Worm (Caenorhabditis elegans) whole organism, late embryonic: ENCODE measurements around the gene srx-116.

Experiments used
- ceh-14 ChIP-seq: sonication (generic microtip); optimal IDR thresholded peaks from 2 replicates; lab custom pipeline; 2016; ENCODE audit warnings: missing genotype, missing genetic modification characterization, missing compliant biosample characterization
- ceh-48 ChIP-seq: sonication (generic microtip); optimal IDR thresholded peaks from 2 replicates; lab custom pipeline; 2016; ENCODE audit warnings: missing genetic modification characterization, inconsistent platforms, missing compliant biosample characterization
- pha-2 ChIP-seq: sonication (generic microtip); optimal IDR thresholded peaks from 2 replicates; lab custom pipeline; 2017; ENCODE audit warnings: mild to moderate bottlenecking, missing genetic modification characterization, missing compliant biosample characterization

DNA sequence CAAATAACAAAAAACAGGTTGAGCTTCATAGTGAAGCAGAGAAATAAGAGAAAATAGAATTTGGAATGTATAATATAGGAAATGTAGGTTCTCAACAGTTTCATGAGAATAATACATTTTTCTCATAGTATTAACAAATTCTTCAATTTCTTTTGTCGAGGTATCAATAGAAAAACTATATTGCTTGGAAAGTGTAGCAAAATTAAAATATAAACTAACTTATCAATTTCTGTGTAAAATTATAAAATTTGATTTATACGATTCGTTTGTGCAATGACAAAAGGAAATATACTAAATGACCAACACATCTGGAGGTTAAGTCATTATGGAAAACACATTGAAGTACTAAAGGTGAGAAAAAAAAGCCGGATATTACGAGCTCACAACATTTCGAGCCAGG is 9.1 kb upstream of the srx-116 start, which contains the start of gene W05B10.3:
- TF ChIP-seq ceh-14 (tag; lab: Kevin White, UChicago) (no peak), pha-2 (no peak), ceh-48 (tag; lab: Kevin White, UChicago) (no peak)
